Fruit fly (Drosophila melanogaster): Measurements from ENCODE around the gene Pp1-87B.

DNA sequence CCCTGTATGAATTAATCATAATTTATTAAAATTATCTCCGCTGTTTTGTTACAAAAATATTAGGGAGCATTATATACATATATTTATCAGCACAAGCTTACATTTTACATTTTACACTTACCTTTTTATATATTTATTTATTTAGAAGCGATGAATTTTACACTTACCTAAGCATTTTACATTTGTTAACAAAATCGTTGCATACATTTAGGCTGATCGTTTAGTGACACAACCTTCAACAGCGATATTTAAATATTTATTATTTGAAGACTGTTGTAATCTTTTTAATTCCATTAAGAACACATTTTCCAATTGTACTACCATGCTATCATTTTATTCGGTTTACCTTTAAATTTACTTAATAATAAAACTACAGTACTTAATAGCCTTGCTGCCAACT lies 41.9 kb downstream of the Pp1-87B start:
- TF ChIP-seq usp (GFP tag; optimal IDR thresholded peaks at IDR 0.05) (no peak), EcR (GFP tag; optimal IDR thresholded peaks at IDR 0.05) (no peak), pan (optimal IDR thresholded peaks at IDR 0.05) (no peak), Dll (optimal IDR thresholded peaks at IDR 0.05) (no peak)

Data from whole organism.